Worm (Caenorhabditis elegans): ENCODE data around the gene str-23.

str-23 gene

ce11 chrV:15673707-15674106 lies 29.0 kb downstream of the str-23 start, which contains the start of gene nhr-51:
nhr-51 (plus strand) TSS chrV:15674007.
- no peak for TF ChIP-seq hmbx-1 (tag; optimal IDR thresholded peaks at IDR 0.05)
- no peak for TF ChIP-seq B0310.2 (tag; optimal IDR thresholded peaks at IDR 0.05)
- TF ChIP-seq scrt-1 (GFP tag; IDR thresholded peaks at IDR 0.05) = no peak
- no peak for TF ChIP-seq sea-1 (GFP tag; conservative IDR thresholded peaks at IDR 0.05)
- TF ChIP-seq ceh-36 (tag; optimal IDR thresholded peaks at IDR 0.05) = no peak
- no peak for TF ChIP-seq ceh-13 (GFP tag; optimal IDR thresholded peaks at IDR 0.05)
- no peak for TF ChIP-seq F13C5.2 (tag; optimal IDR thresholded peaks at IDR 0.05)
- no peak for TF ChIP-seq flt-1 (GFP tag; IDR thresholded peaks at IDR 0.05)
- no peak for TF ChIP-seq tbx-37 (GFP tag; conservative IDR thresholded peaks at IDR 0.05)
- TF ChIP-seq pes-1 (GFP tag; IDR thresholded peaks at IDR 0.05) = no peak

- TF ChIP-seq pes-1 (GFP tag; IDR thresholded peaks at IDR 0.05) = no peak
- no peak for TF ChIP-seq ets-7 (tag; optimal IDR thresholded peaks at IDR 0.05)
- TF ChIP-seq hmg-4 (GFP tag; optimal IDR thresholded peaks at IDR 0.05) = no peak
- TF ChIP-seq aly-1 (tag; optimal IDR thresholded peaks at IDR 0.05) = no peak
- no peak for TF ChIP-seq hnd-1 (tag; optimal IDR thresholded peaks at IDR 0.05)
- no peak for TF ChIP-seq flt-1 (GFP tag; IDR thresholded peaks at IDR 0.05)
- TF ChIP-seq sea-1 (GFP tag; conservative IDR thresholded peaks at IDR 0.05) = no peak
- no peak for TF ChIP-seq ceh-13 (GFP tag; optimal IDR thresholded peaks at IDR 0.05)
- no peak for TF ChIP-seq B0310.2 (tag; optimal IDR thresholded peaks at IDR 0.05)
- no peak for TF ChIP-seq tbx-11 (GFP tag; IDR thresholded peaks at IDR 0.05)
- TF ChIP-seq ama-1 (optimal IDR thresholded peaks at IDR 0.05) = no peak
- no peak for TF ChIP-seq tbx-37 (GFP tag; conservative IDR thresholded peaks at IDR 0.05)
- no peak for TF ChIP-seq hmbx-1 (tag; optimal IDR thresholded peaks at IDR 0.05)
- TF ChIP-seq tra-4 (tag; optimal IDR thresholded peaks at IDR 0.05) = no peak
- no peak for TF ChIP-seq scrt-1 (GFP tag; IDR thresholded peaks at IDR 0.05)
- no peak for TF ChIP-seq ceh-36 (tag; optimal IDR thresholded peaks at IDR 0.05)
Observed at ce11 chrV:15674899-15675298, 30.2 kb downstream of the str-23 start.

- TF ChIP-seq B0310.2 (tag; optimal IDR thresholded peaks at IDR 0.05) = no peak
- TF ChIP-seq scrt-1 (GFP tag; IDR thresholded peaks at IDR 0.05) = no peak
- no peak for TF ChIP-seq ama-1 (optimal IDR thresholded peaks at IDR 0.05)
- no peak for TF ChIP-seq aly-1 (tag; optimal IDR thresholded peaks at IDR 0.05)
- no peak for TF ChIP-seq ceh-13 (GFP tag; optimal IDR thresholded peaks at IDR 0.05)
- no peak for TF ChIP-seq ets-7 (tag; optimal IDR thresholded peaks at IDR 0.05)
- TF ChIP-seq hmbx-1 (tag; optimal IDR thresholded peaks at IDR 0.05) = no peak
- no peak for TF ChIP-seq ceh-36 (tag; optimal IDR thresholded peaks at IDR 0.05)
- TF ChIP-seq hnd-1 (tag; optimal IDR thresholded peaks at IDR 0.05) = no peak
- TF ChIP-seq pes-1 (GFP tag; IDR thresholded peaks at IDR 0.05) = no peak
- no peak for TF ChIP-seq tbx-11 (GFP tag; IDR thresholded peaks at IDR 0.05)
- no peak for TF ChIP-seq tra-4 (tag; optimal IDR thresholded peaks at IDR 0.05)
- no peak for TF ChIP-seq hmg-4 (GFP tag; optimal IDR thresholded peaks at IDR 0.05)
Observed at ce11 chrV:15677222-15677621, 32.5 kb downstream of the str-23 start, which contains the start of gene nhr-52. nhr-52 (plus strand) TSS chrV:15677522.

- no peak for TF ChIP-seq scrt-1 (GFP tag; IDR thresholded peaks at IDR 0.05)
- TF ChIP-seq aly-1 (tag; optimal IDR thresholded peaks at IDR 0.05) = no peak
- TF ChIP-seq hmg-4 (GFP tag; optimal IDR thresholded peaks at IDR 0.05) = no peak
- no peak for TF ChIP-seq B0310.2 (tag; optimal IDR thresholded peaks at IDR 0.05)
- TF ChIP-seq pes-1 (GFP tag; IDR thresholded peaks at IDR 0.05) = no peak
- no peak for TF ChIP-seq ama-1 (optimal IDR thresholded peaks at IDR 0.05)
- no peak for TF ChIP-seq hmbx-1 (tag; optimal IDR thresholded peaks at IDR 0.05)
- TF ChIP-seq flt-1 (GFP tag; IDR thresholded peaks at IDR 0.05) = no peak
- no peak for TF ChIP-seq tbx-11 (GFP tag; IDR thresholded peaks at IDR 0.05)
Observed at ce11 chrV:15685599-15685998, 40.9 kb downstream of the str-23 start, which contains the start of gene nhr-196. nhr-196 (plus strand) TSS chrV:15685716.

ce11 chrV:15687660-15688059 lies 43.0 kb downstream of the str-23 start, which contains the start of gene nhr-197:
nhr-197 (plus strand) TSS chrV:15687960.
- no peak for TF ChIP-seq hnd-1 (tag; optimal IDR thresholded peaks at IDR 0.05)
- no peak for TF ChIP-seq tbx-37 (GFP tag; conservative IDR thresholded peaks at IDR 0.05)
- no peak for TF ChIP-seq tra-4 (tag; optimal IDR thresholded peaks at IDR 0.05)
- no peak for TF ChIP-seq ceh-36 (tag; optimal IDR thresholded peaks at IDR 0.05)
- no peak for TF ChIP-seq ama-1 (optimal IDR thresholded peaks at IDR 0.05)
- no peak for TF ChIP-seq tbx-11 (GFP tag; IDR thresholded peaks at IDR 0.05)
- no peak for TF ChIP-seq sea-1 (GFP tag; conservative IDR thresholded peaks at IDR 0.05)
- TF ChIP-seq scrt-1 (GFP tag; IDR thresholded peaks at IDR 0.05) = no peak
- TF ChIP-seq F13C5.2 (tag; optimal IDR thresholded peaks at IDR 0.05) = no peak
- no peak for TF ChIP-seq hmg-4 (GFP tag; optimal IDR thresholded peaks at IDR 0.05)
- no peak for TF ChIP-seq flt-1 (GFP tag; IDR thresholded peaks at IDR 0.05)

- TF ChIP-seq hmbx-1 (tag; optimal IDR thresholded peaks at IDR 0.05) = no peak
- TF ChIP-seq F13C5.2 (tag; optimal IDR thresholded peaks at IDR 0.05) = no peak
- TF ChIP-seq flt-1 (GFP tag; IDR thresholded peaks at IDR 0.05) = no peak
- TF ChIP-seq hmg-4 (GFP tag; optimal IDR thresholded peaks at IDR 0.05) = no peak
- TF ChIP-seq tra-4 (tag; optimal IDR thresholded peaks at IDR 0.05) = no peak
Observed at ce11 chrV:15689952-15690351, 45.3 kb downstream of the str-23 start, which contains the start of gene nhr-268. nhr-268 (plus strand) TSS chrV:15690252.

- no peak for TF ChIP-seq hmg-4 (GFP tag; optimal IDR thresholded peaks at IDR 0.05)
- no peak for TF ChIP-seq hmbx-1 (tag; optimal IDR thresholded peaks at IDR 0.05)
- no peak for TF ChIP-seq F13C5.2 (tag; optimal IDR thresholded peaks at IDR 0.05)
- no peak for TF ChIP-seq ceh-36 (tag; optimal IDR thresholded peaks at IDR 0.05)
- no peak for TF ChIP-seq tra-4 (tag; optimal IDR thresholded peaks at IDR 0.05)
- TF ChIP-seq scrt-1 (GFP tag; IDR thresholded peaks at IDR 0.05) = no peak
- no peak for TF ChIP-seq hnd-1 (tag; optimal IDR thresholded peaks at IDR 0.05)
- TF ChIP-seq ets-7 (tag; optimal IDR thresholded peaks at IDR 0.05) = no peak
- TF ChIP-seq aly-1 (tag; optimal IDR thresholded peaks at IDR 0.05) = no peak
- TF ChIP-seq sea-1 (GFP tag; conservative IDR thresholded peaks at IDR 0.05) = no peak
- no peak for TF ChIP-seq B0310.2 (tag; optimal IDR thresholded peaks at IDR 0.05)
- TF ChIP-seq pes-1 (GFP tag; IDR thresholded peaks at IDR 0.05) = no peak
- TF ChIP-seq ceh-13 (GFP tag; optimal IDR thresholded peaks at IDR 0.05) = no peak
- TF ChIP-seq flt-1 (GFP tag; IDR thresholded peaks at IDR 0.05) = no peak
- no peak for TF ChIP-seq tbx-37 (GFP tag; conservative IDR thresholded peaks at IDR 0.05)
Observed at ce11 chrV:15693682-15694081, 49.0 kb downstream of the str-23 start, which contains the start of gene nhr-198. nhr-198 (plus strand) TSS chrV:15693994.

Data from whole organism, early embryonic.